Worm (Caenorhabditis elegans) whole organism, L1 larva: ENCODE measurements around the gene ggtb-1.

Experiments
- C16A3.4 ChIP-seq: fragments of 150-350 bp; optimal IDR thresholded peaks from 2 replicates; lab custom pipeline; 2014; ENCODE audit warnings: missing biosample characterization, missing genetic modification characterization
- F16B12.6 ChIP-seq: fragments of 150-350 bp; optimal IDR thresholded peaks from 2 replicates; lab custom pipeline; 2014; ENCODE audit warnings: missing biosample characterization, missing genetic modification characterization
- Y116A8C.19 ChIP-seq: sonication (generic microtip); optimal IDR thresholded peaks from 2 replicates; lab custom pipeline; 2016; ENCODE audit warnings: missing compliant biosample characterization, missing genetic modification characterization, borderline replicate concordance
- aha-1 ChIP-seq: fragments of 150-350 bp; optimal IDR thresholded peaks from 2 replicates; lab custom pipeline; 2014; ENCODE audit warnings: missing biosample characterization, missing genetic modification characterization
- aly-2 ChIP-seq: fragments of 150-350 bp; optimal IDR thresholded peaks from 2 replicates; lab custom pipeline; 2014; ENCODE audit warnings: missing biosample characterization, missing genetic modification characterization
- ama-1 ChIP-seq: fragments of 150-350 bp; optimal IDR thresholded peaks from 2 replicates; lab custom pipeline; 2014
- blmp-1 ChIP-seq: fragments of 150-350 bp; optimal IDR thresholded peaks from 2 replicates; lab custom pipeline; 2014; ENCODE audit warnings: missing biosample characterization, missing genetic modification characterization
- ceh-63 ChIP-seq: fragments of 200-800 bp; sonication (Bioruptor generic); optimal IDR thresholded peaks from 2 replicates; lab custom pipeline; 2018; ENCODE audit warnings: mild to moderate bottlenecking, missing genetic modification characterization, missing compliant biosample characterization
- ceh-82 ChIP-seq, 3 experiments: fragments of 150-350 bp in 1 of 3; sonication (generic microtip) in 2 of 3; optimal IDR thresholded peaks; 2 replicates each; lab custom pipeline; 2014 to 2017; ENCODE audit warnings: missing biosample characterization in 3 of 3, missing genetic modification characterization in 3 of 3
- ceh-88 ChIP-seq: fragments of 200-800 bp; sonication (Bioruptor generic); IDR thresholded peaks from 2 replicates; pipeline ENCODE4 v1.3.6; 2022; ENCODE audit warnings: missing genetic modification characterization, missing compliant biosample characterization
- ces-1 ChIP-seq: fragments of 150-350 bp; optimal IDR thresholded peaks from 2 replicates; lab custom pipeline; 2014; ENCODE audit warnings: missing biosample characterization, missing genetic modification reagents, missing genetic modification characterization
- efl-1 ChIP-seq, 4 experiments: fragments of 150-350 bp; optimal IDR thresholded peaks in 3 of 4; peaks in 1 of 4; 1 replicate in 1 of 4; 2 replicates in 3 of 4; lab custom pipeline; 2014; ENCODE audit warnings: missing biosample characterization in 2 of 4, missing genetic modification characterization in 2 of 4, missing genetic modification reagents in 2 of 4
- efl-3 ChIP-seq: fragments of 200-800 bp; sonication (Bioruptor generic); optimal IDR thresholded peaks from 2 replicates; lab custom pipeline; 2018; ENCODE audit warnings: mild to moderate bottlenecking, missing genetic modification characterization, missing compliant biosample characterization
- egl-13 ChIP-seq: sonication (generic microtip); optimal IDR thresholded peaks from 2 replicates; lab custom pipeline; 2016; ENCODE audit warnings: missing genotype, missing genetic modification reagents, missing genetic modification characterization, missing compliant biosample characterization
- egl-27 ChIP-seq, 2 experiments: fragments of 150-350 bp in 1 of 2; sonication (generic microtip); optimal IDR thresholded peaks; 3 replicates each; lab custom pipeline; 2017 to 2018; ENCODE audit warnings: missing biosample characterization in 2 of 2, missing genetic modification characterization in 2 of 2, missing genetic modification reagents in 2 of 2
- elt-3 ChIP-seq, 6 experiments: fragments of 150-350 bp in 1 of 6; sonication (generic microtip); optimal IDR thresholded peaks; 2 replicates each; lab custom pipeline; 2017 to 2018; ENCODE audit warnings: missing biosample characterization in 6 of 6, missing genetic modification characterization in 6 of 6, inconsistent platforms in 1 of 6
- ets-5 ChIP-seq: fragments of 200-800 bp; sonication (Bioruptor generic); IDR thresholded peaks from 2 replicates; pipeline ENCODE4 v1.3.6; 2022; ENCODE audit warnings: missing genetic modification characterization, missing compliant biosample characterization
- fkh-10 ChIP-seq: sonication (generic microtip); optimal IDR thresholded peaks from 2 replicates; lab custom pipeline; 2017; ENCODE audit warnings: missing biosample characterization, missing genetic modification reagents, missing genetic modification characterization
- fkh-8 ChIP-seq: sonication (generic microtip); optimal IDR thresholded peaks from 2 replicates; lab custom pipeline; 2016; ENCODE audit warnings: mild to moderate bottlenecking, missing genetic modification characterization, missing compliant biosample characterization
- fos-1 ChIP-seq: fragments of 150-350 bp; optimal IDR thresholded peaks from 2 replicates; lab custom pipeline; 2014; ENCODE audit warnings: missing biosample characterization, missing genetic modification characterization
- grh-1 ChIP-seq: fragments of 200-800 bp; sonication (Bioruptor generic); IDR thresholded peaks from 2 replicates; pipeline ENCODE4 v1.3.6; 2022; ENCODE audit warnings: missing genetic modification reagents, missing genetic modification characterization, missing compliant biosample characterization
- hlh-4 ChIP-seq: sonication (generic microtip); optimal IDR thresholded peaks from 2 replicates; lab custom pipeline; 2016; ENCODE audit warnings: mild to moderate bottlenecking, missing genetic modification characterization, missing compliant biosample characterization
- hpl-2 ChIP-seq: fragments of 150-350 bp; optimal IDR thresholded peaks from 2 replicates; lab custom pipeline; 2014; ENCODE audit warnings: missing biosample characterization, missing genetic modification reagents, missing genetic modification characterization
- irx-1 ChIP-seq: sonication (generic microtip); optimal IDR thresholded peaks from 2 replicates; lab custom pipeline; 2016; ENCODE audit warnings: missing genetic modification characterization, missing compliant biosample characterization
- isw-1 ChIP-seq: fragments of 200-800 bp; sonication (Bioruptor generic); IDR thresholded peaks from 2 replicates; pipeline ENCODE4 v1.3.6; 2022; ENCODE audit warnings: missing genetic modification characterization, missing compliant biosample characterization
- lin-14 ChIP-seq: fragments of 200-800 bp; sonication (Bioruptor generic); optimal IDR thresholded peaks from 2 replicates; lab custom pipeline; 2018; ENCODE audit warnings: mild to moderate bottlenecking, missing genetic modification characterization, moderate library complexity, missing compliant biosample characterization
- lin-15B ChIP-seq: fragments of 150-350 bp; sonication (generic microtip); optimal IDR thresholded peaks from 3 replicates; lab custom pipeline; 2014; ENCODE audit warnings: missing biosample characterization, missing genetic modification characterization
- lin-35 ChIP-seq, 2 experiments: fragments of 150-350 bp; optimal IDR thresholded peaks; 2 replicates each; lab custom pipeline; 2014; ENCODE audit warnings: missing biosample characterization in 2 of 2, missing genetic modification characterization in 2 of 2, missing genetic modification reagents in 2 of 2
- lir-3 ChIP-seq: sonication (generic microtip); optimal IDR thresholded peaks from 2 replicates; lab custom pipeline; 2016; ENCODE audit warnings: mild to moderate bottlenecking, missing genetic modification characterization, moderate library complexity, missing compliant biosample characterization; ENCODE audit not compliant: poor library complexity
- lsy-2 ChIP-seq, 2 experiments: fragments of 150-350 bp; optimal IDR thresholded peaks; 2 replicates each; lab custom pipeline; 2014; ENCODE audit warnings: missing biosample characterization in 2 of 2, missing genetic modification characterization in 2 of 2
- mab-9 ChIP-seq: fragments of 200-800 bp; sonication (Bioruptor generic); IDR thresholded peaks from 2 replicates; pipeline ENCODE4 v1.3.6; 2022; ENCODE audit warnings: missing genetic modification reagents, missing genetic modification characterization, missing compliant biosample characterization
- mef-2 ChIP-seq: fragments of 150-350 bp; optimal IDR thresholded peaks from 2 replicates; lab custom pipeline; 2014; ENCODE audit warnings: missing biosample characterization, missing genetic modification characterization
- nhr-11 ChIP-seq: fragments of 150-350 bp; optimal IDR thresholded peaks from 2 replicates; lab custom pipeline; 2014; ENCODE audit warnings: missing biosample characterization, missing genetic modification characterization
- nhr-12 ChIP-seq: sonication (generic microtip); optimal IDR thresholded peaks from 2 replicates; lab custom pipeline; 2017; ENCODE audit warnings: missing biosample characterization, missing genetic modification characterization
- nhr-19 ChIP-seq: fragments of 200-800 bp; sonication (Bioruptor generic); conservative IDR thresholded peaks from 2 replicates; pipeline ENCODE4 v1.3.6; 2022; ENCODE audit warnings: missing genetic modification characterization, missing compliant biosample characterization
- nhr-237 ChIP-seq: fragments of 150-350 bp; optimal IDR thresholded peaks from 2 replicates; lab custom pipeline; 2014; ENCODE audit warnings: missing biosample characterization, missing genetic modification characterization
- nhr-47 ChIP-seq: sonication (generic microtip); optimal IDR thresholded peaks from 2 replicates; lab custom pipeline; 2016; ENCODE audit warnings: mild to moderate bottlenecking, missing genetic modification characterization, moderate library complexity, missing compliant biosample characterization
- nhr-76 ChIP-seq: sonication (generic microtip); optimal IDR thresholded peaks from 2 replicates; lab custom pipeline; 2017; ENCODE audit warnings: missing biosample characterization, missing genetic modification characterization
- nhr-77 ChIP-seq: fragments of 150-350 bp; optimal IDR thresholded peaks from 2 replicates; lab custom pipeline; 2014; ENCODE audit warnings: missing biosample characterization, missing genetic modification characterization
- nhr-84 ChIP-seq: sonication (generic microtip); optimal IDR thresholded peaks from 2 replicates; lab custom pipeline; 2017; ENCODE audit warnings: missing biosample characterization, missing genetic modification characterization
- nhr-85 ChIP-seq: sonication (generic microtip); peaks from one replicate; lab custom pipeline; 2016; ENCODE audit warnings: missing genetic modification characterization, inconsistent platforms, missing compliant biosample characterization
- pag-3 ChIP-seq: sonication (generic microtip); optimal IDR thresholded peaks from 2 replicates; lab custom pipeline; 2017; ENCODE audit warnings: missing genetic modification characterization, mild to moderate bottlenecking, missing compliant biosample characterization, antibody characterized with exemption, borderline replicate concordance; ENCODE audit not compliant: insufficient read depth
- skn-1 ChIP-seq: fragments of 150-350 bp; optimal IDR thresholded peaks from 2 replicates; lab custom pipeline; 2014; ENCODE audit warnings: missing biosample characterization, missing genetic modification characterization
- sptf-1 ChIP-seq: fragments of 150-350 bp; optimal IDR thresholded peaks from 2 replicates; lab custom pipeline; 2014; ENCODE audit warnings: missing biosample characterization, missing genetic modification characterization
- unc-130 ChIP-seq: fragments of 150-350 bp; optimal IDR thresholded peaks from 2 replicates; lab custom pipeline; 2017; ENCODE audit warnings: missing biosample characterization, missing genetic modification characterization, inconsistent platforms
- unc-30 ChIP-seq: sonication (generic microtip); optimal IDR thresholded peaks from 2 replicates; lab custom pipeline; 2017; ENCODE audit warnings: missing biosample characterization, missing genetic modification characterization
- unc-98 ChIP-seq: fragments of 200-800 bp; sonication (Bioruptor generic); IDR thresholded peaks from 2 replicates; pipeline ENCODE4 v1.3.6; 2022; ENCODE audit warnings: missing genetic modification characterization, missing compliant biosample characterization
- zag-1 ChIP-seq: fragments of 150-350 bp; optimal IDR thresholded peaks from 2 replicates; lab custom pipeline; 2014; ENCODE audit warnings: missing biosample characterization, missing genetic modification characterization
- zip-4 ChIP-seq: fragments of 200-800 bp; sonication (Bioruptor generic); optimal IDR thresholded peaks from 2 replicates; lab custom pipeline; 2018; ENCODE audit warnings: mild to moderate bottlenecking, missing genetic modification characterization, moderate library complexity, missing compliant biosample characterization

ggtb-1 gene

ce11 chrIII:7178497-7178896, 44.9 kb downstream of the ggtb-1 start:
- TF ChIP-seq pag-3 (tag; lab: Kevin White, UChicago): no peak
- TF ChIP-seq aly-2: no peak
- no peak for TF ChIP-seq ceh-88 (GFP tag; lab: Robert Waterston, UW)
- TF ChIP-seq ets-5 (GFP tag; lab: Robert Waterston, UW): no peak
- no peak for TF ChIP-seq egl-27 (tag; optimal IDR thresholded peaks at IDR 0.05; lab: Kevin White, UChicago)
- no peak for TF ChIP-seq nhr-84 (tag; lab: Kevin White, UChicago)
- peak in 1 of 2 experiments; percentile 14 for TF ChIP-seq lsy-2 (tag; optimal IDR thresholded peaks at IDR 0.05; lab: Kevin White, UChicago)
- no peak for TF ChIP-seq isw-1 (GFP tag; lab: Robert Waterston, UW)
- TF ChIP-seq zip-4: no peak
- TF ChIP-seq hpl-2: no peak
- no peak for TF ChIP-seq zag-1 (tag; lab: Kevin White, UChicago)
- no peak for TF ChIP-seq aha-1
- no peak for TF ChIP-seq ceh-63 (GFP tag; lab: Kevin White, UChicago)
- TF ChIP-seq nhr-85 (tag; lab: Kevin White, UChicago): peak; percentile 46
- no peak for TF ChIP-seq ceh-82 (tag; optimal IDR thresholded peaks at IDR 0.05; lab: Kevin White, UChicago)
- no peak for TF ChIP-seq ama-1 (lab: Kevin White, UChicago)
- TF ChIP-seq elt-3 (tag; optimal IDR thresholded peaks at IDR 0.05; lab: Kevin White, UChicago): no peak
- TF ChIP-seq C16A3.4 (tag; lab: Kevin White, UChicago): no peak
- no peak for TF ChIP-seq lir-3
- TF ChIP-seq nhr-12 (tag; lab: Kevin White, UChicago): no peak
- no peak for TF ChIP-seq efl-1 (optimal IDR thresholded peaks at IDR 0.05; lab: Kevin White, UChicago)
- peak in 1 of 2 experiments; percentile 85 for TF ChIP-seq efl-1 (GFP tag; optimal IDR thresholded peaks at IDR 0.05 in 1 of 2; lab: Kevin White, UChicago)
- TF ChIP-seq, all 84 proteins: peak for 3

ce11 chrIII:7179538-7180301, 46.2 kb downstream of the ggtb-1 start, which contains the start of the genes rps-14 and rpl-36:
TSS of gene rps-14 (minus strand) at chrIII:7179588.
TSS of gene rpl-36 (plus strand) at chrIII:7180251.
- TF ChIP-seq lin-14 (GFP tag; lab: Kevin White, UChicago): peak; percentile 92
- peak; percentile 92 for TF ChIP-seq nhr-47
- peak; percentile 27 for TF ChIP-seq mef-2 (tag; lab: Kevin White, UChicago)
- TF ChIP-seq nhr-76 (tag; lab: Kevin White, UChicago): no peak
- peak; percentile 94 for TF ChIP-seq isw-1 (GFP tag; lab: Robert Waterston, UW)
- peak; percentile 66 for TF ChIP-seq fkh-10 (GFP tag; lab: Kevin White, UChicago)
- TF ChIP-seq grh-1 (GFP tag; lab: Robert Waterston, UW): peak; percentile 70
- TF ChIP-seq F16B12.6: peak; percentile 69
- peak; percentile 30 for TF ChIP-seq ama-1 (lab: Kevin White, UChicago)
- TF ChIP-seq egl-13 (tag; lab: Kevin White, UChicago): peak; percentile 71
- TF ChIP-seq efl-3 (GFP tag; lab: Kevin White, UChicago): no peak
- peak; percentile 78 for TF ChIP-seq hpl-2
- TF ChIP-seq unc-130: peak; percentile 96
- no peak for TF ChIP-seq unc-30
- TF ChIP-seq nhr-237 (tag; lab: Kevin White, UChicago): peak; percentile 74
- TF ChIP-seq nhr-11 (tag; lab: Kevin White, UChicago): peak; percentile 30
- peak; percentile 90 for TF ChIP-seq nhr-77 (tag; lab: Kevin White, UChicago)
- TF ChIP-seq mab-9 (GFP tag; lab: Robert Waterston, UW): peak; percentile 59
- peak; percentile 88 for TF ChIP-seq fkh-8
- TF ChIP-seq nhr-19 (GFP tag; lab: Robert Waterston, UW): peak; percentile 92
- TF ChIP-seq irx-1: peak; percentile 83
- TF ChIP-seq unc-98 (GFP tag; lab: Robert Waterston, UW): no peak
- no peak for TF ChIP-seq sptf-1 (tag; lab: Kevin White, UChicago)
- no peak for TF ChIP-seq ces-1
- TF ChIP-seq C16A3.4 (tag; lab: Kevin White, UChicago): peak; percentile 96
- peak; percentile 84 for TF ChIP-seq fos-1
- TF ChIP-seq skn-1 (tag; lab: Kevin White, UChicago): peak; percentile 94
- no peak for TF ChIP-seq ceh-63 (GFP tag; lab: Kevin White, UChicago)
- peak; percentile 88 to 93 for TF ChIP-seq lin-35 (GFP tag; optimal IDR thresholded peaks at IDR 0.05; lab: Kevin White, UChicago)
- TF ChIP-seq blmp-1: peak; percentile 93
- no peak for TF ChIP-seq pag-3 (tag; lab: Kevin White, UChicago)
- TF ChIP-seq aha-1: peak; percentile 77
- no peak for TF ChIP-seq Y116A8C.19 (tag; lab: Kevin White, UChicago)
- peak; percentile 88 to 90 (median 89) for TF ChIP-seq ceh-82 (tag; optimal IDR thresholded peaks at IDR 0.05; lab: Kevin White, UChicago)
- no peak for TF ChIP-seq hlh-4
- peak; percentile 90 for TF ChIP-seq lin-15B
